Fruit fly (Drosophila melanogaster) Kc167 (cell line): ENCODE results near the gene CG10588.

ENCODE experiments used
- Myc ChIP-seq: fragments of >200 bp; optimal IDR thresholded peaks from 2 replicates; lab custom pipeline; 2017; ENCODE audit warnings: missing external identifiers
- Sin3A ChIP-seq: fragments of >200 bp; optimal IDR thresholded peaks from 2 replicates; lab custom pipeline; 2018; ENCODE audit warnings: missing external identifiers
- h ChIP-seq: fragments of >200 bp; optimal IDR thresholded peaks from 3 replicates; lab custom pipeline; 2018; ENCODE audit warnings: missing external identifiers
- psq ChIP-seq: fragments of >200 bp; optimal IDR thresholded peaks from 2 replicates; lab custom pipeline; 2017; ENCODE audit warnings: missing external identifiers

DNA sequence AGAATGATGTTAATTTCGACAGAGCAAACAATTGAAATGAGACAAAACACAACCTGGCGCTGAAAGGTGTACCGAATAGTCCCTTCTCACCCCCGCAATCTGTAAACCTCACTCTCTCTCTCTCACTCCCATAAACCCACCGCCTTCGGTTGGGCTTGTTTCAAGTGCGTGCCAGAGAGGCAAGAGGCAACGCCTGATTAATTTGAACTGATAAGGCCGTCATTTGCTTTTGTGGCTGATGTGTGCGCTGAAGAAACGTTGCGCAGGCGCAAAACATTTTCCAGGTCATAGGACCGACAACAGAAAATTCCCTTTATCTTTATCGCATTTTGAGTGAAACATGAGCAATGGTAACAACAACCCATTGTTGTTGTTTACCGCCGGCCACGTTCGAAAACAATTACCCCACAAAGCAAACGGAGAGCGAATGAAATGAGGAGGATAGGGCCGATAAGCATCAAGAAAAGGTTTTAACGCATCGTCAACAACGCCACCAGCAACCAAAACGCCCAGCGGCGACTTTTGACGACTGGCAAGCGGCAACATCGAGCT lies 34.4 kb upstream of the CG10588 start:
- TF ChIP-seq psq (lab: Kevin White, UChicago) = no peak
- TF ChIP-seq h (lab: Kevin White, UChicago) = no peak
- TF ChIP-seq Myc (lab: Kevin White, UChicago) = no peak
- TF ChIP-seq Sin3A (lab: Kevin White, UChicago) = no peak
